Worm (Caenorhabditis elegans) whole organism, L4 larva: ENCODE results near the gene M02B1.4.

Experiments used
- Y75B8A.6 ChIP-seq: fragments of 200-800 bp; sonication (Bioruptor generic); IDR thresholded peaks from 2 replicates; pipeline ENCODE4 v1.3.6; 2022; ENCODE audit warnings: missing genetic modification reagents, missing genetic modification characterization, missing compliant biosample characterization
- ZK546.5 ChIP-seq, 2 experiments: sonication (generic microtip); optimal IDR thresholded peaks; 2 replicates each; lab custom pipeline; 2017; ENCODE audit warnings: missing biosample characterization in 2 of 2, missing genetic modification characterization in 2 of 2
- ama-1 ChIP-seq: fragments of 150-350 bp; optimal IDR thresholded peaks from 2 replicates; lab custom pipeline; 2014; ENCODE audit warnings: inconsistent platforms, mixed read lengths
- ceh-28 ChIP-seq: fragments of 150-350 bp; optimal IDR thresholded peaks from 2 replicates; lab custom pipeline; 2014; ENCODE audit warnings: missing biosample characterization, missing genetic modification reagents, missing genetic modification characterization
- ctbp-1 ChIP-seq: fragments of 200-800 bp; sonication (Bioruptor generic); IDR thresholded peaks from 2 replicates; pipeline ENCODE4 v1.3.6; 2022; ENCODE audit warnings: missing genetic modification reagents, missing genetic modification characterization, missing compliant biosample characterization
- jun-1 ChIP-seq: fragments of 150-350 bp; optimal IDR thresholded peaks from 2 replicates; lab custom pipeline; 2014; ENCODE audit warnings: missing biosample characterization, missing genetic modification reagents, missing genetic modification characterization
- nhr-28 ChIP-seq: fragments of 150-350 bp; optimal IDR thresholded peaks from 2 replicates; lab custom pipeline; 2014; ENCODE audit warnings: missing biosample characterization, missing genetic modification characterization
- unc-62 ChIP-seq, 3 experiments: fragments of 150-350 bp in 1 of 3; sonication (generic microtip); optimal IDR thresholded peaks in 2 of 3; peaks in 1 of 3; 1 replicate in 1 of 3; 2 replicates in 2 of 3; lab custom pipeline; 2014 to 2017; ENCODE audit warnings: missing biosample characterization in 3 of 3, missing genetic modification characterization in 3 of 3, missing genetic modification reagents in 3 of 3, missing genotype in 1 of 3
- vab-7 ChIP-seq: fragments of 200-800 bp; sonication (Bioruptor generic); IDR thresholded peaks from 2 replicates; pipeline ENCODE4 v1.3.6; 2022; ENCODE audit warnings: missing genetic modification reagents, missing genetic modification characterization, missing compliant biosample characterization

DNA sequence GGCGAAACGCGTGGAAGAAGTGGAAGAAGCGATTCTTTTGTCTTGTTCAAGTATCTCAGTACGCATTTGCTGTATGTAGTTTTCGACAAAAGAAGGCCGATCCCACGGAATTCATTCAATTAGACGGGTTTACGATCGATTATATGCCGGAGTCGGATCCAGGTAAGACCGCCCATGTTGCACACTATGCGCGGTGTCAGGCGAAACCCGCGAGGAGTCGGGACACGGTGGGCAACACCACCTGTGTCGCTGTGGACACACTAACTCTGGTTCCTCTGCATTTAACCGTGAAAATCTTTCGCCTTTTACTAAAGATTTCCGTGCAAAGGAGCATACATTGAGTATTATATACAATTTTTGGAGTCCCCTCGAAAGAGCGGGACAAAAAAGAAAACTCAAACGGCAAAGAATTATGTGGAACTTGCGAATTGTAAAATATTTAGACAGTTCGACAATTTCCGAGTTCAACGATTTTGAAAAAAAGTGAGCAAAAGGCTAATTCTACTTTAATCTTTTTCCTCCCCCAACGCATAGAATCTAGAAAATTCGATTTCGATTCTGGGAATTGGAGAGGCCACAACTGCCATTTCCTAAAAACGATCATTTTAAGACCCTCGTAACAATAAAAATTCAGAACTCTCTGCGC lies 43.2 kb downstream of the M02B1.4 start:
- TF ChIP-seq Y75B8A.6 (GFP tag; lab: Robert Waterston, UW) = no peak
- TF ChIP-seq ama-1 (lab: Kevin White, UChicago) = no peak
- no peak for TF ChIP-seq ZK546.5 (tag; optimal IDR thresholded peaks at IDR 0.05; lab: Kevin White, UChicago)
- TF ChIP-seq ceh-28 (tag; lab: Kevin White, UChicago) = no peak
- TF ChIP-seq vab-7 (GFP tag; lab: Robert Waterston, UW) = no peak
- no peak for TF ChIP-seq nhr-28 (tag; lab: Kevin White, UChicago)
- TF ChIP-seq jun-1 (tag; lab: Kevin White, UChicago) = no peak
- TF ChIP-seq ctbp-1 (GFP tag; lab: Robert Waterston, UW) = no peak
- TF ChIP-seq unc-62 (GFP tag; optimal IDR thresholded peaks at IDR 0.05 in 1 of 2; lab: Kevin White, UChicago) = peak in 1 of 2 experiments; percentile 54
- TF ChIP-seq unc-62 (tag; optimal IDR thresholded peaks at IDR 0.05; lab: Kevin White, UChicago) = no peak
